Fruit fly (Drosophila melanogaster) whole organism, prepupa: Measurements from ENCODE around the gene Bsg.

Experiments used
- Blimp-1 ChIP-seq: fragments of 200-800 bp; sonication (Bioruptor generic); optimal IDR thresholded peaks from 3 replicates; lab custom pipeline; 2017; ENCODE audit warnings: missing biosample characterization, missing genetic modification characterization, mild to moderate bottlenecking, moderate library complexity, missing genetic modification reagents
- CG10669 ChIP-seq: fragments of 200-800 bp; sonication (Bioruptor generic); optimal IDR thresholded peaks from 3 replicates; lab custom pipeline; 2018; ENCODE audit warnings: missing biosample characterization, mild to moderate bottlenecking, missing genetic modification characterization, moderate library complexity
- CG11294 ChIP-seq: fragments of 200-800 bp; sonication (Bioruptor generic); IDR thresholded peaks from 2 replicates; pipeline ENCODE4 v1.3.6; 2022; ENCODE audit warnings: missing biosample characterization, missing genetic modification characterization
- CG11902 ChIP-seq: fragments of 200-800 bp; sonication (Bioruptor generic); optimal IDR thresholded peaks from 3 replicates; lab custom pipeline; 2016; ENCODE audit warnings: missing biosample characterization, missing genetic modification characterization
- CG15336 ChIP-seq: fragments of 200-800 bp; sonication (Bioruptor generic); IDR thresholded peaks from 2 replicates; pipeline ENCODE4 v1.3.6; 2022; ENCODE audit warnings: missing biosample characterization, missing genetic modification characterization
- CG1621 ChIP-seq: fragments of 200-800 bp; sonication (Bioruptor generic); optimal IDR thresholded peaks from 3 replicates; lab custom pipeline; 2018; ENCODE audit warnings: missing biosample characterization, mild to moderate bottlenecking, missing genetic modification characterization
- CG34406 ChIP-seq: fragments of 200-800 bp; sonication (Bioruptor generic); optimal IDR thresholded peaks from 3 replicates; lab custom pipeline; 2016; ENCODE audit warnings: missing biosample characterization, missing genetic modification characterization
- CG6163 ChIP-seq: fragments of 200-800 bp; sonication (Bioruptor generic); IDR thresholded peaks from 3 replicates; pipeline ENCODE4 v1.3.6; 2022; ENCODE audit warnings: missing biosample characterization, missing genetic modification characterization
- CG6276 ChIP-seq: fragments of 200-800 bp; sonication (Bioruptor generic); optimal IDR thresholded peaks from 2 replicates; lab custom pipeline; 2017; ENCODE audit warnings: missing biosample characterization, mild to moderate bottlenecking, missing genetic modification characterization
- CG6854 ChIP-seq: fragments of 200-800 bp; sonication (Bioruptor generic); optimal IDR thresholded peaks from 2 replicates; lab custom pipeline; 2017; ENCODE audit warnings: missing biosample characterization, mild to moderate bottlenecking, missing genetic modification characterization
- CG7368 ChIP-seq: fragments of 200-800 bp; sonication (Bioruptor generic); optimal IDR thresholded peaks from 3 replicates; lab custom pipeline; 2016; ENCODE audit warnings: missing biosample characterization, missing genetic modification characterization
- CG8632 ChIP-seq: fragments of 200-800 bp; sonication (Bioruptor generic); optimal IDR thresholded peaks from 3 replicates; lab custom pipeline; 2016; ENCODE audit warnings: missing biosample characterization, missing genetic modification characterization
- Eip75B ChIP-seq: fragments of 200-800 bp; sonication (Bioruptor generic); optimal IDR thresholded peaks from 3 replicates; lab custom pipeline; 2016; ENCODE audit warnings: missing biosample characterization, missing genetic modification characterization
- Eip78C ChIP-seq: fragments of 200-800 bp; sonication (Bioruptor generic); peaks from one replicate; lab custom pipeline; 2016; ENCODE audit warnings: missing biosample characterization, missing genetic modification characterization
- Eip93F ChIP-seq: fragments of 200-800 bp; sonication (Bioruptor generic); optimal IDR thresholded peaks from 2 replicates; lab custom pipeline; 2016; ENCODE audit warnings: missing biosample characterization, mild to moderate bottlenecking, missing genetic modification characterization
- Ets96B ChIP-seq: fragments of 200-800 bp; optimal IDR thresholded peaks from 2 replicates; lab custom pipeline; 2019; ENCODE audit warnings: missing biosample characterization, mild to moderate bottlenecking, missing genetic modification characterization, moderate library complexity
- Gug ChIP-seq: fragments of 200-800 bp; sonication (Bioruptor generic); IDR thresholded peaks from 2 replicates; pipeline ENCODE4 v1.3.6; 2022; ENCODE audit warnings: missing biosample characterization, missing genetic modification characterization
- Hr38 ChIP-seq: sonication (Bioruptor generic); optimal IDR thresholded peaks from 2 replicates; lab custom pipeline; 2016; ENCODE audit warnings: missing biosample characterization, missing genetic modification characterization
- Hr39 ChIP-seq: fragments of 200-800 bp; sonication (Bioruptor generic); optimal IDR thresholded peaks from 2 replicates; lab custom pipeline; 2016; ENCODE audit warnings: missing biosample characterization, missing genetic modification characterization
- Sox102F ChIP-seq: fragments of 200-800 bp; sonication (Bioruptor generic); optimal IDR thresholded peaks from 2 replicates; lab custom pipeline; 2016; ENCODE audit warnings: missing biosample characterization, mild to moderate bottlenecking, missing genetic modification characterization
- Sox15 ChIP-seq: fragments of 200-800 bp; sonication (Bioruptor generic); optimal IDR thresholded peaks from 3 replicates; lab custom pipeline; 2016; ENCODE audit warnings: missing biosample characterization, missing genetic modification characterization
- achi ChIP-seq: fragments of 200-800 bp; sonication (Bioruptor generic); optimal IDR thresholded peaks from 3 replicates; lab custom pipeline; 2016; ENCODE audit warnings: missing biosample characterization, missing genetic modification characterization
- esn ChIP-seq: fragments of 200-800 bp; sonication (Bioruptor generic); optimal IDR thresholded peaks from 2 replicates; lab custom pipeline; 2016; ENCODE audit warnings: missing biosample characterization, mild to moderate bottlenecking, missing genetic modification characterization, moderate library complexity
- fd85E ChIP-seq: fragments of 200-800 bp; sonication (Bioruptor generic); optimal IDR thresholded peaks from 3 replicates; lab custom pipeline; 2016; ENCODE audit warnings: missing biosample characterization, missing genetic modification characterization
- fkh ChIP-seq: fragments of 200-800 bp; sonication (Bioruptor generic); optimal IDR thresholded peaks from 3 replicates; lab custom pipeline; 2017; ENCODE audit warnings: missing biosample characterization, mild to moderate bottlenecking, missing genetic modification characterization, moderate library complexity
- salr ChIP-seq, 2 experiments: fragments of 200-800 bp; sonication (Bioruptor generic); optimal IDR thresholded peaks; 3 replicates each; lab custom pipeline; 2016 to 2018; ENCODE audit warnings: missing biosample characterization in 2 of 2, missing genetic modification characterization in 2 of 2, mild to moderate bottlenecking in 1 of 2
- ss ChIP-seq, 2 experiments: fragments of 200-800 bp; sonication (Bioruptor generic); optimal IDR thresholded peaks; 2 replicates in 1 of 2; 3 replicates in 1 of 2; lab custom pipeline; 2017 to 2018; ENCODE audit warnings: mild to moderate bottlenecking in 2 of 2, missing biosample characterization in 2 of 2, missing genetic modification characterization in 2 of 2, moderate library complexity in 1 of 2
- svp ChIP-seq: fragments of 200-800 bp; sonication (Bioruptor generic); peaks from one replicate; lab custom pipeline; 2016; ENCODE audit warnings: missing biosample characterization, missing genetic modification characterization

Bsg gene

dm6 chr2L:8110549-8111438 is 27.6 kb downstream of the Bsg start:
- TF ChIP-seq CG15336 (GFP tag; lab: Robert Waterston, UW) = no peak
- no peak for TF ChIP-seq CG1621 (tag; lab: Kevin White, UChicago)
- TF ChIP-seq CG8632 (GFP tag; lab: Kevin White, UChicago) = no peak
- TF ChIP-seq fkh (GFP tag; lab: Kevin White, UChicago) = no peak
- TF ChIP-seq Sox102F (GFP tag; lab: Kevin White, UChicago) = no peak
- no peak for TF ChIP-seq CG34406 (GFP tag; lab: Kevin White, UChicago)
- TF ChIP-seq Hr38 (GFP tag; lab: Kevin White, UChicago) = no peak
- TF ChIP-seq CG11294 (GFP tag; lab: Robert Waterston, UW) = no peak
- no peak for TF ChIP-seq Eip93F (GFP tag; lab: Kevin White, UChicago)

- TF ChIP-seq CG7368 (GFP tag; lab: Kevin White, UChicago) (no peak), Eip78C (peak; percentile 46)
Measured at dm6 chr2L:8116632-8117193, 33.5 kb downstream of the Bsg start.

dm6 chr2L:8123711-8124379 is 40.6 kb downstream of the Bsg start, which contains the start of the genes mon2 and CG8673:
TSS of gene mon2 (minus strand) at chr2L:8124010.
TSS of gene CG8673 (plus strand) at chr2L:8124329.
- TF ChIP-seq CG8632 (GFP tag; lab: Kevin White, UChicago) (no peak), CG6163 (GFP tag; lab: Robert Waterston, UW) (0 out of 3 replicates have a peak, but pooled peaks have one; percentile 24), achi (peak; percentile 98)

- peak; percentile 59 for TF ChIP-seq Eip78C
- TF ChIP-seq CG6854 (GFP tag; lab: Kevin White, UChicago) = peak; percentile 11
- no peak for TF ChIP-seq Gug (GFP tag; lab: Robert Waterston, UW)
- TF ChIP-seq Eip75B (GFP tag; lab: Kevin White, UChicago) = no peak
- peak; percentile 9 for TF ChIP-seq Eip93F (GFP tag; lab: Kevin White, UChicago)
- TF ChIP-seq CG6163 (GFP tag; lab: Robert Waterston, UW) = 0 out of 3 replicates have a peak, but pooled peaks have one; percentile 9
- TF ChIP-seq CG6276 (GFP tag; lab: Kevin White, UChicago) = no peak
- TF ChIP-seq esn (GFP tag; lab: Kevin White, UChicago) = peak; percentile 29
Measured at dm6 chr2L:8126849-8127602, 43.8 kb downstream of the Bsg start, which contains the start of the genes CG12375 and CG8668. TSS of gene CG12375 (minus strand) at chr2L:8126890. TSS of gene CG8668 (plus strand) at chr2L:8127001.

- TF ChIP-seq CG6276 (GFP tag; lab: Kevin White, UChicago) = no peak
- TF ChIP-seq ss (GFP tag; optimal IDR thresholded peaks at IDR 0.05; lab: Kevin White, UChicago) = no peak
- no peak for TF ChIP-seq Eip93F (GFP tag; lab: Kevin White, UChicago)
- no peak for TF ChIP-seq Sox102F (GFP tag; lab: Kevin White, UChicago)
- TF ChIP-seq svp (GFP tag; lab: Kevin White, UChicago) = no peak
- no peak for TF ChIP-seq Hr39 (GFP tag; lab: Kevin White, UChicago)
- TF ChIP-seq fd85E (GFP tag; lab: Kevin White, UChicago) = no peak
- no peak for TF ChIP-seq Blimp-1 (GFP tag; lab: Kevin White, UChicago)
- no peak for TF ChIP-seq Sox15 (GFP tag; lab: Kevin White, UChicago)
- no peak for TF ChIP-seq Gug (GFP tag; lab: Robert Waterston, UW)
- TF ChIP-seq CG10669 (GFP tag; lab: Kevin White, UChicago) = no peak
- no peak for TF ChIP-seq Ets96B (tag; lab: Kevin White, UChicago)
- no peak for TF ChIP-seq CG11294 (GFP tag; lab: Robert Waterston, UW)
- no peak for TF ChIP-seq salr (GFP tag; optimal IDR thresholded peaks at IDR 0.05; lab: Kevin White, UChicago)
- TF ChIP-seq CG11902 = no peak
- no peak for TF ChIP-seq Eip75B (GFP tag; lab: Kevin White, UChicago)
Measured at dm6 chr2L:8128911-8129310, 45.7 kb downstream of the Bsg start.
